Worm (Caenorhabditis elegans) whole organism, midembryonic: ENCODE measurements around the gene try-8.

Source experiments
- T22C8.4 ChIP-seq: fragments of 200-800 bp; sonication (Bioruptor generic); IDR thresholded peaks from 2 replicates; pipeline ENCODE4 v1.3.6; 2022; ENCODE audit warnings: missing genetic modification characterization, missing compliant biosample characterization
- flt-1 ChIP-seq: fragments of 200-800 bp; sonication (Bioruptor generic); IDR thresholded peaks from 2 replicates; pipeline ENCODE4 v1.3.6; 2022; ENCODE audit warnings: missing genetic modification characterization, missing compliant biosample characterization
- med-1 ChIP-seq: sonication (generic microtip); optimal IDR thresholded peaks from 2 replicates; lab custom pipeline; 2017; ENCODE audit warnings: missing genetic modification characterization, mild to moderate bottlenecking, missing compliant biosample characterization, antibody characterized with exemption, missing genetic modification reagents; ENCODE audit not compliant: insufficient read depth
- ztf-29 ChIP-seq: fragments of 200-800 bp; sonication (Bioruptor generic); IDR thresholded peaks from 2 replicates; pipeline ENCODE4 v1.3.6; 2022; ENCODE audit warnings: missing genetic modification reagents, missing genetic modification characterization, missing compliant biosample characterization

DNA sequence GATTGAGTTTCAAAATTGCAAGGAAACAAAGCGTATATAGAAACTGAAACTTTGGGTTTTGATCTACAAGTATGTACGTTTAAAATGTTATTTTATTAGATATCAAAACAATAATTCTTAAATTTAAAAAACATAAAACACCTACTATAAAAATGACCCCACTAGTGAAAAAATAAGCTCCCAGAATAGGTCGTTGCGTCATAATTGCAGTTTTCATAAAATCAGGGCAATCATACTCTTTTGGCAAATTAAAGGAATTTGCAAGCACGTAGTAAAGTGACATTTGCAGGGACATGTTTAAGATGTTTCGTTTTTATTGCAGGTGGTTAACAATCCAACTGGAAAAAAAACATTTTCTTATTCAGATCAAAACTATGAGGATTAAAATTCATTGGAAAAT, 45.6 kb downstream of the try-8 start, which contains the start of gene srt-6:
- TF ChIP-seq flt-1 (GFP tag; lab: Robert Waterston, UW) (no peak), T22C8.4 (no peak), med-1 (GFP tag; lab: Kevin White, UChicago) (no peak), ztf-29 (GFP tag; lab: Robert Waterston, UW) (no peak)
